Fruit fly (Drosophila melanogaster) whole organism, embryonic: ENCODE results near the gene CG2182.

Experiments
- ATbp ChIP-seq: fragments of 200-800 bp; sonication (Bioruptor generic); optimal IDR thresholded peaks from 2 replicates; lab custom pipeline; 2017; ENCODE audit warnings: missing biosample characterization, mild to moderate bottlenecking, missing genetic modification characterization, missing genetic modification reagents
- Asciz ChIP-seq: fragments of 200-800 bp; sonication (Bioruptor generic); optimal IDR thresholded peaks from 2 replicates; lab custom pipeline; 2017; ENCODE audit warnings: missing biosample characterization, mild to moderate bottlenecking, missing genetic modification characterization, missing genetic modification reagents
- CG10565 ChIP-seq: fragments of 200-800 bp; sonication (Bioruptor generic); optimal IDR thresholded peaks from 3 replicates; lab custom pipeline; 2016; ENCODE audit warnings: missing biosample characterization, mild to moderate bottlenecking, missing genetic modification characterization
- CG11695 ChIP-seq: fragments of 200-800 bp; sonication (Bioruptor generic); IDR thresholded peaks from 3 replicates; pipeline ENCODE4 v1.3.6; 2022; ENCODE audit warnings: missing biosample characterization, missing genetic modification characterization
- CG12391 ChIP-seq: fragments of 200-800 bp; sonication (Bioruptor generic); optimal IDR thresholded peaks from 3 replicates; lab custom pipeline; 2018; ENCODE audit warnings: missing biosample characterization, mild to moderate bottlenecking, missing genetic modification characterization, moderate library complexity
- CG14667 ChIP-seq: fragments of 200-800 bp; sonication (Bioruptor generic); IDR thresholded peaks from 2 replicates; pipeline ENCODE4 v1.3.6; 2022; ENCODE audit warnings: missing biosample characterization, missing genetic modification characterization
- CG15073 ChIP-seq: fragments of 200-800 bp; sonication (Bioruptor generic); optimal IDR thresholded peaks from 2 replicates; lab custom pipeline; 2016; ENCODE audit warnings: missing biosample characterization, missing genetic modification characterization
- CG15514 ChIP-seq: fragments of 200-800 bp; sonication (Bioruptor generic); optimal IDR thresholded peaks from 3 replicates; lab custom pipeline; 2017; ENCODE audit warnings: missing biosample characterization, missing genetic modification characterization, mild to moderate bottlenecking, moderate library complexity, missing genetic modification reagents
- CG1647 ChIP-seq: fragments of 200-800 bp; sonication (Bioruptor generic); optimal IDR thresholded peaks from 3 replicates; lab custom pipeline; 2016; ENCODE audit warnings: missing biosample characterization, missing genetic modification characterization
- CG17568 ChIP-seq: fragments of 200-800 bp; sonication (Bioruptor generic); optimal IDR thresholded peaks from 2 replicates; lab custom pipeline; 2018; ENCODE audit warnings: missing biosample characterization, mild to moderate bottlenecking, missing genetic modification characterization, moderate library complexity
- CG17829 ChIP-seq: fragments of 200-800 bp; optimal IDR thresholded peaks from 2 replicates; lab custom pipeline; 2019; ENCODE audit warnings: missing biosample characterization, mild to moderate bottlenecking, missing genetic modification characterization, moderate library complexity
- CG1792 ChIP-seq: fragments of 200-800 bp; sonication (Bioruptor generic); optimal IDR thresholded peaks from 2 replicates; lab custom pipeline; 2016; ENCODE audit warnings: missing biosample characterization, missing genetic modification characterization
- CG18599 ChIP-seq: fragments of 200-800 bp; sonication (Bioruptor generic); optimal IDR thresholded peaks from 3 replicates; lab custom pipeline; 2017; ENCODE audit warnings: missing biosample characterization, missing genetic modification characterization, mild to moderate bottlenecking, moderate library complexity, missing genetic modification reagents
- CG30431 ChIP-seq: fragments of 200-800 bp; sonication (Bioruptor generic); optimal IDR thresholded peaks from 2 replicates; lab custom pipeline; 2017; ENCODE audit warnings: missing biosample characterization, missing genetic modification characterization
- CG3065 ChIP-seq: fragments of 200-800 bp; sonication (Bioruptor generic); optimal IDR thresholded peaks from 2 replicates; lab custom pipeline; 2016; ENCODE audit warnings: missing biosample characterization, missing genetic modification characterization
- CG31388 ChIP-seq: fragments of 200-800 bp; sonication (Bioruptor generic); optimal IDR thresholded peaks from 2 replicates; lab custom pipeline; 2016; ENCODE audit warnings: missing biosample characterization, missing genetic modification characterization
- CG32532 ChIP-seq: fragments of 200-800 bp; sonication (Bioruptor generic); IDR thresholded peaks from 2 replicates; pipeline ENCODE4 v1.3.6; 2022; ENCODE audit warnings: missing biosample characterization, missing genetic modification characterization
- CG4282 ChIP-seq: fragments of 200-800 bp; sonication (Bioruptor generic); optimal IDR thresholded peaks from 2 replicates; lab custom pipeline; 2016; ENCODE audit warnings: missing biosample characterization, missing genetic modification characterization
- CG4360 ChIP-seq: fragments of 200-800 bp; sonication (Bioruptor generic); IDR thresholded peaks from 2 replicates; pipeline ENCODE4 v1.3.6; 2022; ENCODE audit warnings: missing biosample characterization, missing genetic modification characterization
- CG7556 ChIP-seq: fragments of 200-800 bp; sonication (Bioruptor generic); optimal IDR thresholded peaks from 2 replicates; lab custom pipeline; 2017; ENCODE audit warnings: missing biosample characterization, mild to moderate bottlenecking, missing genetic modification characterization
- CG8388 ChIP-seq: fragments of 200-800 bp; sonication (Bioruptor generic); optimal IDR thresholded peaks from 2 replicates; lab custom pipeline; 2019; ENCODE audit warnings: missing biosample characterization, mild to moderate bottlenecking, missing genetic modification characterization, moderate library complexity
- CG8478 ChIP-seq: fragments of >200 bp; optimal IDR thresholded peaks from 2 replicates; lab custom pipeline; 2018
- CG9437 ChIP-seq: fragments of 200-800 bp; sonication (Bioruptor generic); optimal IDR thresholded peaks from 2 replicates; lab custom pipeline; 2018; ENCODE audit warnings: missing biosample characterization, mild to moderate bottlenecking, missing genetic modification characterization
- CG9876 ChIP-seq: fragments of 200-800 bp; sonication (Bioruptor generic); optimal IDR thresholded peaks from 2 replicates; lab custom pipeline; 2016; ENCODE audit warnings: missing biosample characterization, missing genetic modification characterization
- Hmx ChIP-seq: fragments of 200-800 bp; sonication (Bioruptor generic); optimal IDR thresholded peaks from 2 replicates; lab custom pipeline; 2016; ENCODE audit warnings: missing biosample characterization, missing genetic modification characterization
- Hr39 ChIP-seq: fragments of >200 bp; optimal IDR thresholded peaks from 2 replicates; lab custom pipeline; 2017
- Hr78 ChIP-seq, 2 experiments: fragments of 200-800 bp in 1 of 2; fragments of >200 bp in 1 of 2; sonication (Bioruptor generic) in 1 of 2; optimal IDR thresholded peaks; 2 replicates each; lab custom pipeline; 2017 to 2019; ENCODE audit warnings: missing biosample characterization in 2 of 2, missing genetic modification characterization in 2 of 2, mild to moderate bottlenecking in 1 of 2, moderate library complexity in 1 of 2
- Mad ChIP-seq: fragments of 200-800 bp; sonication (Bioruptor generic); optimal IDR thresholded peaks from 2 replicates; lab custom pipeline; 2016; ENCODE audit warnings: missing biosample characterization, missing genetic modification characterization
- NC2α ChIP-seq: fragments of 200-800 bp; sonication (Bioruptor generic); optimal IDR thresholded peaks from 2 replicates; lab custom pipeline; 2016; ENCODE audit warnings: missing biosample characterization, missing genetic modification characterization
- NFAT ChIP-seq: fragments of 200-800 bp; sonication (Bioruptor generic); IDR thresholded peaks from 2 replicates; pipeline ENCODE4 v1.3.6; 2022; ENCODE audit warnings: missing biosample characterization, missing genetic modification characterization
- Oaz ChIP-seq: fragments of 200-800 bp; sonication (Bioruptor generic); IDR thresholded peaks from 2 replicates; pipeline ENCODE4 v1.3.6; 2022; ENCODE audit warnings: missing biosample characterization, missing genetic modification characterization
- Optix ChIP-seq: fragments of 200-800 bp; sonication (Bioruptor generic); IDR thresholded peaks from 3 replicates; pipeline ENCODE4 v1.3.6; 2022; ENCODE audit warnings: missing biosample characterization, missing genetic modification characterization
- TFAM ChIP-seq: fragments of 200-800 bp; sonication (Bioruptor generic); optimal IDR thresholded peaks from 2 replicates; lab custom pipeline; 2017; ENCODE audit warnings: missing biosample characterization, missing genetic modification characterization, inconsistent platforms
- Trl ChIP-seq, 3 experiments: fragments of >200 bp in 2 of 3; fragments of 200-800 bp in 1 of 3; sonication (Bioruptor generic) in 1 of 3; optimal IDR thresholded peaks; 2 replicates in 1 of 3; 3 replicates in 2 of 3; lab custom pipeline; 2016 to 2017; ENCODE audit warnings: missing biosample characterization in 1 of 3, missing genetic modification characterization in 1 of 3
- aop ChIP-seq: fragments of 200-800 bp; sonication (Bioruptor generic); IDR thresholded peaks from 2 replicates; pipeline ENCODE4 v1.3.6; 2022; ENCODE audit warnings: missing biosample characterization, missing genetic modification characterization
- ato ChIP-seq: fragments of 200-800 bp; sonication (Bioruptor generic); IDR thresholded peaks from 2 replicates; pipeline ENCODE4 v1.3.6; 2022; ENCODE audit warnings: missing biosample characterization, missing genetic modification characterization; ENCODE audit not compliant: partially characterized antibody
- bab2 ChIP-seq: fragments of 200-800 bp; sonication (Bioruptor generic); optimal IDR thresholded peaks from 2 replicates; lab custom pipeline; 2016; ENCODE audit warnings: missing biosample characterization, missing genetic modification characterization
- cwo ChIP-seq: fragments of 200-800 bp; sonication (Bioruptor generic); optimal IDR thresholded peaks from 3 replicates; lab custom pipeline; 2017; ENCODE audit warnings: missing biosample characterization, missing genetic modification characterization, mild to moderate bottlenecking, moderate library complexity, missing genetic modification reagents
- danr ChIP-seq: fragments of 200-800 bp; sonication (Bioruptor generic); IDR thresholded peaks from 2 replicates; pipeline ENCODE4 v1.3.6; 2022; ENCODE audit warnings: missing biosample characterization, missing genetic modification characterization
- dpn ChIP-seq, 2 experiments: fragments of 200-800 bp; sonication (Bioruptor generic); optimal IDR thresholded peaks; 3 replicates each; lab custom pipeline; 2016; ENCODE audit warnings: missing biosample characterization in 2 of 2, missing genetic modification characterization in 2 of 2
- fu2 ChIP-seq: fragments of 200-800 bp; sonication (Bioruptor generic); optimal IDR thresholded peaks from 2 replicates; lab custom pipeline; 2016; ENCODE audit warnings: missing biosample characterization, missing genetic modification characterization
- grn ChIP-seq: fragments of 200-800 bp; sonication (Bioruptor generic); optimal IDR thresholded peaks from 3 replicates; lab custom pipeline; 2017; ENCODE audit warnings: missing biosample characterization, missing genetic modification characterization
- gsb ChIP-seq: fragments of 200-800 bp; sonication (Bioruptor generic); IDR thresholded peaks from 2 replicates; pipeline ENCODE4 v1.3.6; 2022; ENCODE audit warnings: missing biosample characterization, missing genetic modification characterization
- luna ChIP-seq: fragments of 200-800 bp; sonication (Bioruptor generic); optimal IDR thresholded peaks from 2 replicates; lab custom pipeline; 2016; ENCODE audit warnings: missing biosample characterization, missing genetic modification characterization
- nau ChIP-seq: fragments of 200-800 bp; sonication (Bioruptor generic); optimal IDR thresholded peaks from 3 replicates; lab custom pipeline; 2017; ENCODE audit warnings: missing biosample characterization, mild to moderate bottlenecking, missing genetic modification characterization, missing genetic modification reagents
- p53 ChIP-seq: fragments of 200-800 bp; sonication (Bioruptor generic); optimal IDR thresholded peaks from 2 replicates; lab custom pipeline; 2016; ENCODE audit warnings: missing biosample characterization, missing genetic modification characterization
- pum ChIP-seq: fragments of 200-800 bp; sonication (Bioruptor generic); optimal IDR thresholded peaks from 2 replicates; lab custom pipeline; 2016; ENCODE audit warnings: missing biosample characterization, missing genetic modification characterization
- ro ChIP-seq: fragments of 200-800 bp; sonication (Bioruptor generic); IDR thresholded peaks from 2 replicates; pipeline ENCODE4 v1.3.6; 2022; ENCODE audit warnings: missing biosample characterization, missing genetic modification characterization
- sens ChIP-seq: fragments of 200-800 bp; sonication (Bioruptor generic); peaks from one replicate; lab custom pipeline; 2016; ENCODE audit warnings: missing biosample characterization, missing genetic modification characterization
- seq ChIP-seq: fragments of 200-800 bp; sonication (Bioruptor generic); IDR thresholded peaks from 2 replicates; pipeline ENCODE4 v1.3.6; 2022; ENCODE audit warnings: missing biosample characterization, missing genetic modification characterization
- sna ChIP-seq: fragments of 200-800 bp; sonication (Bioruptor generic); IDR thresholded peaks from 2 replicates; pipeline ENCODE4 v1.3.6; 2022; ENCODE audit warnings: missing biosample characterization, missing genetic modification characterization; ENCODE audit not compliant: partially characterized antibody
- stwl ChIP-seq: fragments of 200-800 bp; sonication (Bioruptor generic); optimal IDR thresholded peaks from 3 replicates; lab custom pipeline; 2018; ENCODE audit warnings: missing biosample characterization, mild to moderate bottlenecking, missing genetic modification characterization, moderate library complexity
- unc-4 ChIP-seq: fragments of 200-800 bp; sonication (Bioruptor generic); IDR thresholded peaks from 2 replicates; pipeline ENCODE4 v1.3.6; 2022; ENCODE audit warnings: missing biosample characterization, missing genetic modification characterization; ENCODE audit not compliant: partially characterized antibody

CG2182 gene

dm6 chr3R:5659829-5660197 is at the start of gene CG2182 (continued):
- no peak for TF ChIP-seq CG9437 (GFP tag; lab: Kevin White, UChicago)
- no peak for TF ChIP-seq CG17568 (GFP tag; lab: Kevin White, UChicago)
- no peak for TF ChIP-seq CG14667
- TF ChIP-seq Hr39 (lab: Kevin White, UChicago) = no peak
- no peak for TF ChIP-seq Trl (optimal IDR thresholded peaks at IDR 0.05; lab: Kevin White, UChicago)
- TF ChIP-seq Trl (GFP tag; optimal IDR thresholded peaks at IDR 0.05; lab: Kevin White, UChicago) = no peak
- no peak for TF ChIP-seq CG8478
- no peak for TF ChIP-seq CG4282 (GFP tag; lab: Kevin White, UChicago)
- TF ChIP-seq sens = no peak
- no peak for TF ChIP-seq stwl (tag; lab: Kevin White, UChicago)
- TF ChIP-seq CG17829 (tag; lab: Kevin White, UChicago) = no peak
- no peak for TF ChIP-seq CG11695 (GFP tag; lab: Robert Waterston, UW)
- TF ChIP-seq ro = no peak
- TF ChIP-seq fu2 (GFP tag; lab: Kevin White, UChicago) = no peak
- TF ChIP-seq p53 (GFP tag; lab: Kevin White, UChicago) = no peak
- TF ChIP-seq ATbp (GFP tag; lab: Kevin White, UChicago) = no peak
- TF ChIP-seq CG3065 (GFP tag; lab: Kevin White, UChicago) = no peak
- TF ChIP-seq grn (GFP tag; lab: Kevin White, UChicago) = no peak
- TF ChIP-seq CG1792 (GFP tag; lab: Kevin White, UChicago) = peak; percentile 8
- TF ChIP-seq luna (GFP tag; lab: Kevin White, UChicago) = no peak
- TF ChIP-seq CG32532 (GFP tag; lab: Robert Waterston, UW) = no peak
- TF ChIP-seq CG31388 (GFP tag; lab: Kevin White, UChicago) = no peak
- TF ChIP-seq bab2 (GFP tag; lab: Kevin White, UChicago) = no peak
- no peak for TF ChIP-seq aop (GFP tag; lab: Robert Waterston, UW)
- TF ChIP-seq nau (GFP tag; lab: Kevin White, UChicago) = no peak
- no peak for TF ChIP-seq Optix (GFP tag; lab: Robert Waterston, UW)
- TF ChIP-seq CG4360 = no peak
- no peak for TF ChIP-seq Hmx
- no peak for TF ChIP-seq cwo
- TF ChIP-seq pum (GFP tag; lab: Kevin White, UChicago) = no peak
- no peak for TF ChIP-seq Mad (GFP tag; lab: Kevin White, UChicago)
- TF ChIP-seq danr (GFP tag; lab: Robert Waterston, UW) = no peak
- no peak; the same call in 1 of the 2 replicates for TF ChIP-seq NFAT
- peak; percentile 9 for TF ChIP-seq unc-4
- no peak for TF ChIP-seq CG30431
- TF ChIP-seq CG7556 (GFP tag; lab: Kevin White, UChicago) = no peak
- TF ChIP-seq seq (GFP tag; lab: Robert Waterston, UW) = no peak
- TF ChIP-seq Hr78 (GFP tag; optimal IDR thresholded peaks at IDR 0.05; lab: Kevin White, UChicago) = no peak
- peak; percentile 83 for TF ChIP-seq ato
- TF ChIP-seq CG15514 (GFP tag; lab: Kevin White, UChicago) = no peak
- TF ChIP-seq sna (GFP tag; lab: Robert Waterston, UW) = peak; percentile 12; the same call in 1 of the 2 replicates
- no peak for TF ChIP-seq gsb (GFP tag; lab: Robert Waterston, UW)
- TF ChIP-seq dpn (GFP tag; optimal IDR thresholded peaks at IDR 0.05; lab: Kevin White, UChicago) = peak in 1 of 2 experiments; percentile 1
- no peak for TF ChIP-seq CG12391 (tag; lab: Kevin White, UChicago)
- TF ChIP-seq CG18599 (GFP tag; lab: Kevin White, UChicago) = peak; percentile 18
- TF ChIP-seq Asciz = no peak
- no peak for TF ChIP-seq TFAM (GFP tag; lab: Kevin White, UChicago)
- no peak for TF ChIP-seq CG1647 (GFP tag; lab: Kevin White, UChicago)
- no peak for TF ChIP-seq NC2α (GFP tag; lab: Kevin White, UChicago)
- no peak for TF ChIP-seq CG10565 (GFP tag; lab: Kevin White, UChicago)
- TF ChIP-seq CG8388 (GFP tag; lab: Kevin White, UChicago) = no peak
- TF ChIP-seq CG15073 (GFP tag; lab: Kevin White, UChicago) = no peak
- TF ChIP-seq Oaz = no peak
- TF ChIP-seq CG9876 (GFP tag; lab: Kevin White, UChicago) = no peak
